Worm (Caenorhabditis elegans) whole organism, L1 larva: ENCODE measurements around the gene F22F7.12.
A peak's percentile ranks its signal among the peaks of the same experiment; 100 is the strongest.

Experiments
- C16A3.4 ChIP-seq: fragments of 150-350 bp; optimal IDR thresholded peaks from 2 replicates; lab custom pipeline; 2014; ENCODE audit warnings: missing biosample characterization, missing genetic modification characterization
- F16B12.6 ChIP-seq: fragments of 150-350 bp; optimal IDR thresholded peaks from 2 replicates; lab custom pipeline; 2014; ENCODE audit warnings: missing biosample characterization, missing genetic modification characterization
- aha-1 ChIP-seq: fragments of 150-350 bp; optimal IDR thresholded peaks from 2 replicates; lab custom pipeline; 2014; ENCODE audit warnings: missing biosample characterization, missing genetic modification characterization
- aly-2 ChIP-seq: fragments of 150-350 bp; optimal IDR thresholded peaks from 2 replicates; lab custom pipeline; 2014; ENCODE audit warnings: missing biosample characterization, missing genetic modification characterization
- ama-1 ChIP-seq: fragments of 150-350 bp; optimal IDR thresholded peaks from 2 replicates; lab custom pipeline; 2014
- ceh-82 ChIP-seq, 3 experiments: fragments of 150-350 bp in 1 of 3; sonication (generic microtip) in 2 of 3; optimal IDR thresholded peaks; 2 replicates each; lab custom pipeline; 2014 to 2017; ENCODE audit warnings: missing biosample characterization in 3 of 3, missing genetic modification characterization in 3 of 3
- ceh-88 ChIP-seq: fragments of 200-800 bp; sonication (Bioruptor generic); IDR thresholded peaks from 2 replicates; pipeline ENCODE4 v1.3.6; 2022; ENCODE audit warnings: missing genetic modification characterization, missing compliant biosample characterization
- ceh-90 ChIP-seq: sonication (generic microtip); optimal IDR thresholded peaks from 2 replicates; lab custom pipeline; 2016; ENCODE audit warnings: missing genetic modification characterization, missing compliant biosample characterization
- ces-1 ChIP-seq: fragments of 150-350 bp; optimal IDR thresholded peaks from 2 replicates; lab custom pipeline; 2014; ENCODE audit warnings: missing biosample characterization, missing genetic modification reagents, missing genetic modification characterization
- dsc-1 ChIP-seq: sonication (generic microtip); optimal IDR thresholded peaks from 2 replicates; lab custom pipeline; 2016; ENCODE audit warnings: mild to moderate bottlenecking, missing genetic modification characterization, missing compliant biosample characterization
- efl-1 ChIP-seq, 4 experiments: fragments of 150-350 bp; optimal IDR thresholded peaks in 3 of 4; peaks in 1 of 4; 1 replicate in 1 of 4; 2 replicates in 3 of 4; lab custom pipeline; 2014; ENCODE audit warnings: missing biosample characterization in 2 of 4, missing genetic modification characterization in 2 of 4, missing genetic modification reagents in 2 of 4
- egl-13 ChIP-seq: sonication (generic microtip); optimal IDR thresholded peaks from 2 replicates; lab custom pipeline; 2016; ENCODE audit warnings: missing genotype, missing genetic modification reagents, missing genetic modification characterization, missing compliant biosample characterization
- elt-3 ChIP-seq, 6 experiments: fragments of 150-350 bp in 1 of 6; sonication (generic microtip); optimal IDR thresholded peaks; 2 replicates each; lab custom pipeline; 2017 to 2018; ENCODE audit warnings: missing biosample characterization in 6 of 6, missing genetic modification characterization in 6 of 6, inconsistent platforms in 1 of 6
- fkh-10 ChIP-seq: sonication (generic microtip); optimal IDR thresholded peaks from 2 replicates; lab custom pipeline; 2017; ENCODE audit warnings: missing biosample characterization, missing genetic modification reagents, missing genetic modification characterization
- fkh-4 ChIP-seq: sonication (generic microtip); optimal IDR thresholded peaks from 2 replicates; lab custom pipeline; 2016; ENCODE audit warnings: missing compliant biosample characterization, missing genetic modification characterization, borderline replicate concordance
- fkh-8 ChIP-seq: sonication (generic microtip); optimal IDR thresholded peaks from 2 replicates; lab custom pipeline; 2016; ENCODE audit warnings: mild to moderate bottlenecking, missing genetic modification characterization, missing compliant biosample characterization
- hlh-4 ChIP-seq: sonication (generic microtip); optimal IDR thresholded peaks from 2 replicates; lab custom pipeline; 2016; ENCODE audit warnings: mild to moderate bottlenecking, missing genetic modification characterization, missing compliant biosample characterization
- hpl-2 ChIP-seq: fragments of 150-350 bp; optimal IDR thresholded peaks from 2 replicates; lab custom pipeline; 2014; ENCODE audit warnings: missing biosample characterization, missing genetic modification reagents, missing genetic modification characterization
- irx-1 ChIP-seq: sonication (generic microtip); optimal IDR thresholded peaks from 2 replicates; lab custom pipeline; 2016; ENCODE audit warnings: missing genetic modification characterization, missing compliant biosample characterization
- jun-1 ChIP-seq: fragments of 150-350 bp; optimal IDR thresholded peaks from 2 replicates; lab custom pipeline; 2014; ENCODE audit warnings: missing biosample characterization, missing genetic modification reagents, missing genetic modification characterization
- lin-14 ChIP-seq: fragments of 200-800 bp; sonication (Bioruptor generic); optimal IDR thresholded peaks from 2 replicates; lab custom pipeline; 2018; ENCODE audit warnings: mild to moderate bottlenecking, missing genetic modification characterization, moderate library complexity, missing compliant biosample characterization
- nhr-19 ChIP-seq: fragments of 200-800 bp; sonication (Bioruptor generic); conservative IDR thresholded peaks from 2 replicates; pipeline ENCODE4 v1.3.6; 2022; ENCODE audit warnings: missing genetic modification characterization, missing compliant biosample characterization
- nhr-237 ChIP-seq: fragments of 150-350 bp; optimal IDR thresholded peaks from 2 replicates; lab custom pipeline; 2014; ENCODE audit warnings: missing biosample characterization, missing genetic modification characterization
- nhr-28 ChIP-seq: fragments of 150-350 bp; optimal IDR thresholded peaks from 2 replicates; lab custom pipeline; 2014; ENCODE audit warnings: missing biosample characterization, missing genetic modification characterization
- nhr-71 ChIP-seq: sonication (generic microtip); optimal IDR thresholded peaks from 2 replicates; lab custom pipeline; 2016; ENCODE audit warnings: mild to moderate bottlenecking, missing genetic modification characterization, moderate library complexity, missing compliant biosample characterization
- nhr-90 ChIP-seq: sonication (generic microtip); optimal IDR thresholded peaks from 2 replicates; lab custom pipeline; 2016; ENCODE audit warnings: mild to moderate bottlenecking, missing genetic modification characterization, missing compliant biosample characterization; ENCODE audit not compliant: poor library complexity
- pag-3 ChIP-seq: sonication (generic microtip); optimal IDR thresholded peaks from 2 replicates; lab custom pipeline; 2017; ENCODE audit warnings: missing genetic modification characterization, mild to moderate bottlenecking, missing compliant biosample characterization, antibody characterized with exemption, borderline replicate concordance; ENCODE audit not compliant: insufficient read depth
- pax-3 ChIP-seq: fragments of 200-800 bp; sonication (Bioruptor generic); optimal IDR thresholded peaks from 2 replicates; lab custom pipeline; 2018; ENCODE audit warnings: mild to moderate bottlenecking, missing genetic modification characterization, moderate library complexity, missing compliant biosample characterization
- snpc-4 ChIP-seq: fragments of 150-350 bp; optimal IDR thresholded peaks from 2 replicates; lab custom pipeline; 2014; ENCODE audit warnings: missing biosample characterization, missing genetic modification characterization
- snu-23 ChIP-seq: sonication (generic microtip); optimal IDR thresholded peaks from 2 replicates; lab custom pipeline; 2016; ENCODE audit warnings: missing genetic modification characterization, missing compliant biosample characterization
- sox-4 ChIP-seq: sonication (generic microtip); optimal IDR thresholded peaks from 2 replicates; lab custom pipeline; 2016; ENCODE audit warnings: missing genetic modification characterization, missing compliant biosample characterization
- sptf-1 ChIP-seq: fragments of 150-350 bp; optimal IDR thresholded peaks from 2 replicates; lab custom pipeline; 2014; ENCODE audit warnings: missing biosample characterization, missing genetic modification characterization
- tbx-2 ChIP-seq: sonication (generic microtip); optimal IDR thresholded peaks from 2 replicates; lab custom pipeline; 2016; ENCODE audit warnings: missing genetic modification characterization, missing compliant biosample characterization
- tlp-1 ChIP-seq: fragments of 150-350 bp; optimal IDR thresholded peaks from 2 replicates; lab custom pipeline; 2014; ENCODE audit warnings: missing biosample characterization, missing genetic modification characterization
- unc-86 ChIP-seq: sonication (generic microtip); optimal IDR thresholded peaks from 2 replicates; lab custom pipeline; 2016; ENCODE audit warnings: missing genetic modification characterization, missing compliant biosample characterization
- vab-15 ChIP-seq: sonication (generic microtip); optimal IDR thresholded peaks from 2 replicates; lab custom pipeline; 2017; ENCODE audit warnings: missing genotype, mild to moderate bottlenecking, missing genetic modification characterization, missing compliant biosample characterization
- zag-1 ChIP-seq: fragments of 150-350 bp; optimal IDR thresholded peaks from 2 replicates; lab custom pipeline; 2014; ENCODE audit warnings: missing biosample characterization, missing genetic modification characterization
- ztf-11 ChIP-seq, 2 experiments: sonication (generic microtip); optimal IDR thresholded peaks; 2 replicates each; lab custom pipeline; 2016 to 2017; ENCODE audit warnings: missing genetic modification characterization in 2 of 2, missing biosample characterization in 1 of 2, missing compliant biosample characterization in 1 of 2
- ztf-4 ChIP-seq: fragments of 150-350 bp; optimal IDR thresholded peaks from 2 replicates; lab custom pipeline; 2014; ENCODE audit warnings: missing biosample characterization, missing genetic modification characterization

Gene F22F7.12

ce11 chrV:2163735-2164134 is 19.4 kb upstream of the F22F7.12 start, which contains the start of gene str-255:
TSS of gene str-255 (minus strand) at chrV:2163835.
- TF ChIP-seq fkh-10 (GFP tag; lab: Kevin White, UChicago) = no peak
- TF ChIP-seq dsc-1 (tag; lab: Kevin White, UChicago) = no peak
- TF ChIP-seq ceh-88 = no peak
- TF ChIP-seq hlh-4 (tag; lab: Kevin White, UChicago) = no peak
- no peak for TF ChIP-seq tlp-1 (tag; lab: Kevin White, UChicago)
- no peak for TF ChIP-seq pax-3
- TF ChIP-seq aha-1 = no peak
- no peak for TF ChIP-seq sox-4 (tag; lab: Kevin White, UChicago)

DNA sequence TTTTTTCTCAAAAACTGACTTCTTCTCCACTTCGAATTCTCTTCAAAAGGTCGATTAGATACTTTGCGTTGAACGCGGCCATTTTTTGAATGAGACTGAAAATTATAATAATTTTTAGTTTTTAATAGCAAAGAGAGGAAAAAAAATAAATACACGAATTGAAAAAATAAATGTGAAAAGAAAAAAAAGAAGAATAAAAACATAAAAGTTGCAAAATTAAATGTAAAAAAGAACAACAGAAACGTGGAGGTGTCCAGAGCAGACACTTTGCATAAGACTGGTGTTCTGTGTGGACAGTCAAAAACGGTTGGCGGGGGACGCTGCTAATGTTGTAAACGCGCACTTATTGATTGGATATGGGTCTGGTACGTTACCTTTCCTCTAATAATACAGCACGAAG is 15.0 kb upstream of the F22F7.12 start, which contains the start of gene C45H4.14:
C45H4.14 (minus strand) TSS at position 101 of the 400 bp plus-strand sequence.
- TF ChIP-seq irx-1 (tag; lab: Kevin White, UChicago) (no peak), sptf-1 (tag; lab: Kevin White, UChicago) (no peak), F16B12.6 (tag; lab: Kevin White, UChicago) (no peak), hlh-4 (tag; lab: Kevin White, UChicago) (no peak), snu-23 (GFP tag; lab: Kevin White, UChicago) (no peak), ces-1 (GFP tag; lab: Kevin White, UChicago) (no peak), fkh-8 (tag; lab: Kevin White, UChicago) (no peak), tbx-2 (tag; lab: Kevin White, UChicago) (no peak)

DNA sequence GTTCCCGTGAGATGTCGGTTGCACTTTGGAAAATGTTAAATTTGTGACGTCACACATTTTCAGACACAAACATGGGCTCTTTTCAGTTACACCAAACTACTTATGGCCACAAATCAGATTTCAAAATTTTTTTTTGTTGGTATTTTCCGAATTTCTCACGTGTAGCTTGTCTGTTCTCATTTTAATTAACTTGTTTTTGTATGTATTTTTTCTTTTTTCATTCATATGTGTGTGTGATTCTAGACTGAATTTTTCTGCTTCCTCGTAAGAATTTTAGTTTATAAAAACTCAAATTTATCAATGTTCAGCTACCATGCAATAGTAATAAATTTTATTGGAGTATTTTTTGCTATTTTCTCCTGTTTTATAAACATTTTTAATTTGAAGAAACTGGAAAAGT is 12.5 kb upstream of the F22F7.12 start, which contains the start of gene srbc-22:
srbc-22 (plus strand) TSS at position 301 of the 400 bp plus-strand sequence.
- TF ChIP-seq ceh-90 = no peak
- no peak for TF ChIP-seq ztf-4 (tag; lab: Kevin White, UChicago)

ce11 chrV:2155232-2155631 is 10.9 kb upstream of the F22F7.12 start, which contains the start of gene srbc-21:
TSS of gene srbc-21 (plus strand) at chrV:2155532.
- TF ChIP-seq efl-1 (optimal IDR thresholded peaks at IDR 0.05; lab: Kevin White, UChicago) (no peak), efl-1 (GFP tag; optimal IDR thresholded peaks at IDR 0.05 in 1 of 2; lab: Kevin White, UChicago) (peak in 1 of 2 experiments; percentile 12), egl-13 (tag; lab: Kevin White, UChicago) (no peak)

DNA sequence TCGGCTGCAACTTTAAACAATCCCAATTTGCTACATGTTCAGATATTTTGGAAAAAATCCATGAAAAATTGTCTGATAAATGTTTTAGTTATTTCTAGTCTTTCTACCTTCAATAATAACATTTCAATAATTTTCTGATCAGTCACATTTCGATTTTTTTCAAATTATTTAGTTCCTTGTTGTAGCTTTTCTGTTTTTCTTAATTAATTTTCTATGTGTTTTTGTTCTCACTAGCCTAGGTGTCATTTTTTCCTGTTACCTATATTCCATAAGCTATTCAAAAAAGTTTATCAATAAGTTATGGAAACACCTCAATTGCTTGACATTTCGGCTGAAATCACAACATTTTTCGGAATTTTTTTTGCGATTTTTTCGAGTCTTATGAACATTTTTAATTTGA is 9.0 kb upstream of the F22F7.12 start, which contains the start of gene srbc-23:
srbc-23 (plus strand) TSS at position 301 of the 400 bp plus-strand sequence.
- TF ChIP-seq C16A3.4 (no peak), vab-15 (tag; lab: Kevin White, UChicago) (no peak), elt-3 (tag; optimal IDR thresholded peaks at IDR 0.05; lab: Kevin White, UChicago) (no peak), pax-3 (no peak), zag-1 (tag; lab: Kevin White, UChicago) (no peak), ceh-90 (no peak), nhr-28 (no peak), ceh-82 (tag; optimal IDR thresholded peaks at IDR 0.05; lab: Kevin White, UChicago) (no peak), nhr-71 (no peak), ztf-11 (tag; optimal IDR thresholded peaks at IDR 0.05; lab: Kevin White, UChicago) (no peak)

- no peak for TF ChIP-seq pag-3
- TF ChIP-seq hlh-4 (tag; lab: Kevin White, UChicago) = no peak
- no peak for TF ChIP-seq zag-1 (tag; lab: Kevin White, UChicago)
- TF ChIP-seq sptf-1 (tag; lab: Kevin White, UChicago) = no peak
- no peak for TF ChIP-seq snu-23 (GFP tag; lab: Kevin White, UChicago)
- no peak for TF ChIP-seq ama-1 (lab: Kevin White, UChicago)
- no peak for TF ChIP-seq nhr-19
- no peak for TF ChIP-seq nhr-237 (tag; lab: Kevin White, UChicago)
- no peak for TF ChIP-seq jun-1 (tag; lab: Kevin White, UChicago)
- TF ChIP-seq hpl-2 = no peak
- TF ChIP-seq aly-2 = no peak
- TF ChIP-seq fkh-4 (tag; lab: Kevin White, UChicago) = no peak
- TF ChIP-seq F16B12.6 (tag; lab: Kevin White, UChicago) = no peak
- no peak for TF ChIP-seq unc-86 (tag; lab: Kevin White, UChicago)
- no peak for TF ChIP-seq snpc-4 (tag; lab: Kevin White, UChicago)
- no peak for TF ChIP-seq lin-14
- no peak for TF ChIP-seq nhr-90 (tag; lab: Kevin White, UChicago)
These were observed 7.2 kb upstream of the F22F7.12 start, which contains the start of gene srbc-24 for ce11 chrV:2151458-2151857. TSS of gene srbc-24 (plus strand) at chrV:2151758.
